Fruit fly (Drosophila melanogaster) whole organism, embryonic: ENCODE data around the gene N.

Experiments
- Asciz ChIP-seq: fragments of 200-800 bp; sonication (Bioruptor generic); optimal IDR thresholded peaks from 2 replicates; lab custom pipeline; 2017; ENCODE audit warnings: missing biosample characterization, mild to moderate bottlenecking, missing genetic modification characterization, missing genetic modification reagents
- BEAF-32 ChIP-seq: fragments of 200-800 bp; sonication (Bioruptor generic); optimal IDR thresholded peaks from 3 replicates; lab custom pipeline; 2017; ENCODE audit warnings: missing biosample characterization, missing genetic modification characterization, mild to moderate bottlenecking, moderate library complexity, missing genetic modification reagents
- Blimp-1 ChIP-seq: fragments of 200-800 bp; sonication (Bioruptor generic); optimal IDR thresholded peaks from 3 replicates; lab custom pipeline; 2018; ENCODE audit warnings: missing biosample characterization, missing genetic modification characterization, mild to moderate bottlenecking, moderate library complexity, missing genetic modification reagents
- CG10462 ChIP-seq: fragments of 200-800 bp; sonication (Bioruptor generic); optimal IDR thresholded peaks from 2 replicates; lab custom pipeline; 2016; ENCODE audit warnings: missing biosample characterization, missing genetic modification characterization
- CG11696 ChIP-seq: fragments of 200-800 bp; sonication (Bioruptor generic); IDR thresholded peaks from 2 replicates; pipeline ENCODE4 v1.3.6; 2022; ENCODE audit warnings: missing biosample characterization, missing genetic modification characterization
- CG1233 ChIP-seq: fragments of 200-800 bp; sonication (Bioruptor generic); optimal IDR thresholded peaks from 4 replicates; lab custom pipeline; 2018; ENCODE audit warnings: missing biosample characterization, mild to moderate bottlenecking, missing genetic modification characterization
- CG12391 ChIP-seq: fragments of 200-800 bp; sonication (Bioruptor generic); optimal IDR thresholded peaks from 3 replicates; lab custom pipeline; 2018; ENCODE audit warnings: missing biosample characterization, mild to moderate bottlenecking, missing genetic modification characterization, moderate library complexity
- CG13624 ChIP-seq: fragments of 200-800 bp; sonication (Bioruptor generic); optimal IDR thresholded peaks from 2 replicates; lab custom pipeline; 2016; ENCODE audit warnings: missing biosample characterization, missing genetic modification characterization
- CG13775 ChIP-seq: fragments of 200-800 bp; sonication (Bioruptor generic); optimal IDR thresholded peaks from 3 replicates; lab custom pipeline; 2017; ENCODE audit warnings: missing biosample characterization, mild to moderate bottlenecking, missing genetic modification characterization
- CG14014 ChIP-seq: fragments of 200-800 bp; sonication (Bioruptor generic); IDR thresholded peaks from 2 replicates; pipeline ENCODE4 v1.3.6; 2022; ENCODE audit warnings: missing biosample characterization, missing genetic modification characterization
- CG14667 ChIP-seq: fragments of 200-800 bp; sonication (Bioruptor generic); IDR thresholded peaks from 2 replicates; pipeline ENCODE4 v1.3.6; 2022; ENCODE audit warnings: missing biosample characterization, missing genetic modification characterization
- CG1529 ChIP-seq: fragments of 200-800 bp; sonication (Bioruptor generic); optimal IDR thresholded peaks from 3 replicates; lab custom pipeline; 2018; ENCODE audit warnings: missing biosample characterization, missing genetic modification characterization
- CG17359 ChIP-seq: fragments of 200-800 bp; sonication (Bioruptor generic); optimal IDR thresholded peaks from 3 replicates; lab custom pipeline; 2018; ENCODE audit warnings: missing biosample characterization, mild to moderate bottlenecking, missing genetic modification characterization, moderate library complexity
- CG17568 ChIP-seq: fragments of 200-800 bp; sonication (Bioruptor generic); optimal IDR thresholded peaks from 2 replicates; lab custom pipeline; 2018; ENCODE audit warnings: missing biosample characterization, mild to moderate bottlenecking, missing genetic modification characterization, moderate library complexity
- CG1832 ChIP-seq: fragments of 200-800 bp; sonication (Bioruptor generic); optimal IDR thresholded peaks from 2 replicates; lab custom pipeline; 2017; ENCODE audit warnings: missing biosample characterization, mild to moderate bottlenecking, missing genetic modification characterization, inconsistent platforms
- CG30403 ChIP-seq: fragments of 200-800 bp; sonication (Bioruptor generic); optimal IDR thresholded peaks from 3 replicates; lab custom pipeline; 2016; ENCODE audit warnings: missing biosample characterization, missing genetic modification characterization
- CG32772 ChIP-seq: fragments of 200-800 bp; sonication (Bioruptor generic); IDR thresholded peaks from 2 replicates; pipeline ENCODE4 v1.3.6; 2022; ENCODE audit warnings: missing biosample characterization, missing genetic modification characterization
- CG33557 ChIP-seq: fragments of 200-800 bp; sonication (Bioruptor generic); optimal IDR thresholded peaks from 2 replicates; lab custom pipeline; 2019; ENCODE audit warnings: missing biosample characterization, mild to moderate bottlenecking, missing genetic modification characterization, moderate library complexity
- CG3847 ChIP-seq: fragments of 200-800 bp; sonication (Bioruptor generic); IDR thresholded peaks from 2 replicates; pipeline ENCODE4 v1.3.6; 2022; ENCODE audit warnings: missing biosample characterization, missing genetic modification characterization
- CG4404 ChIP-seq: fragments of 200-800 bp; sonication (Bioruptor generic); IDR thresholded peaks from 2 replicates; pipeline ENCODE4 v1.3.6; 2022; ENCODE audit warnings: missing biosample characterization, missing genetic modification characterization
- CG6689 ChIP-seq: fragments of 200-800 bp; sonication (Bioruptor generic); IDR thresholded peaks from 2 replicates; pipeline ENCODE4 v1.3.6; 2022; ENCODE audit warnings: missing biosample characterization, missing genetic modification characterization
- CG7372 ChIP-seq: fragments of 200-800 bp; sonication (Bioruptor generic); IDR thresholded peaks from 2 replicates; pipeline ENCODE4 v1.3.6; 2022; ENCODE audit warnings: missing biosample characterization, missing genetic modification characterization
- CG7745 ChIP-seq: fragments of 200-800 bp; sonication (Bioruptor generic); optimal IDR thresholded peaks from 2 replicates; lab custom pipeline; 2018; ENCODE audit warnings: missing biosample characterization, mild to moderate bottlenecking, missing genetic modification characterization, moderate library complexity
- CG7987 ChIP-seq: fragments of 200-800 bp; sonication (Bioruptor generic); optimal IDR thresholded peaks from 2 replicates; lab custom pipeline; 2018; ENCODE audit warnings: missing biosample characterization, mild to moderate bottlenecking, missing genetic modification characterization, moderate library complexity
- CG8388 ChIP-seq: fragments of 200-800 bp; sonication (Bioruptor generic); optimal IDR thresholded peaks from 2 replicates; lab custom pipeline; 2019; ENCODE audit warnings: missing biosample characterization, mild to moderate bottlenecking, missing genetic modification characterization, moderate library complexity
- CG9215 ChIP-seq: fragments of 200-800 bp; sonication (Bioruptor generic); IDR thresholded peaks from 2 replicates; pipeline ENCODE4 v1.3.6; 2022; ENCODE audit warnings: missing biosample characterization, missing genetic modification characterization
- CG9437 ChIP-seq: fragments of 200-800 bp; sonication (Bioruptor generic); optimal IDR thresholded peaks from 2 replicates; lab custom pipeline; 2018; ENCODE audit warnings: missing biosample characterization, mild to moderate bottlenecking, missing genetic modification characterization
- CG9609 ChIP-seq: fragments of 200-800 bp; sonication (Bioruptor generic); optimal IDR thresholded peaks from 3 replicates; lab custom pipeline; 2016; ENCODE audit warnings: missing biosample characterization, missing genetic modification characterization
- Camta ChIP-seq: fragments of 200-800 bp; sonication (Bioruptor generic); optimal IDR thresholded peaks from 2 replicates; lab custom pipeline; 2016; ENCODE audit warnings: missing biosample characterization, missing genetic modification characterization
- Dek ChIP-seq: fragments of 200-800 bp; sonication (Bioruptor generic); optimal IDR thresholded peaks from 3 replicates; lab custom pipeline; 2019; ENCODE audit warnings: missing biosample characterization, mild to moderate bottlenecking, missing genetic modification characterization, moderate library complexity
- Dip3 ChIP-seq: fragments of 200-800 bp; sonication (Bioruptor generic); optimal IDR thresholded peaks from 3 replicates; lab custom pipeline; 2016; ENCODE audit warnings: missing biosample characterization, missing genetic modification characterization
- Doc2 ChIP-seq: fragments of 200-800 bp; sonication (Bioruptor generic); IDR thresholded peaks from 2 replicates; pipeline ENCODE4 v1.3.6; 2022; ENCODE audit warnings: missing biosample characterization, missing genetic modification characterization
- Ets65A ChIP-seq: fragments of 200-800 bp; sonication (Bioruptor generic); peaks from one replicate; lab custom pipeline; 2016; ENCODE audit warnings: missing biosample characterization, missing genetic modification characterization
- HLHmδ ChIP-seq: fragments of 200-800 bp; sonication (Bioruptor generic); optimal IDR thresholded peaks from 2 replicates; lab custom pipeline; 2018; ENCODE audit warnings: missing biosample characterization, mild to moderate bottlenecking, missing genetic modification characterization, moderate library complexity
- Jarid2 ChIP-seq: fragments of 200-800 bp; sonication (Bioruptor generic); optimal IDR thresholded peaks from 3 replicates; lab custom pipeline; 2017; ENCODE audit warnings: mild to moderate bottlenecking, missing biosample characterization, missing genetic modification reagents, missing genetic modification characterization
- Optix ChIP-seq: fragments of 200-800 bp; sonication (Bioruptor generic); IDR thresholded peaks from 3 replicates; pipeline ENCODE4 v1.3.6; 2022; ENCODE audit warnings: missing biosample characterization, missing genetic modification characterization
- Ravus ChIP-seq: fragments of 200-800 bp; sonication (Bioruptor generic); IDR thresholded peaks from 2 replicates; pipeline ENCODE4 v1.3.6; 2022; ENCODE audit warnings: missing biosample characterization, missing genetic modification characterization
- Sox100B ChIP-seq: fragments of 200-800 bp; sonication (Bioruptor generic); optimal IDR thresholded peaks from 3 replicates; lab custom pipeline; 2018; ENCODE audit warnings: missing biosample characterization, mild to moderate bottlenecking, missing genetic modification characterization
- bbx ChIP-seq: fragments of 200-800 bp; sonication (Bioruptor generic); IDR thresholded peaks from 2 replicates; pipeline ENCODE4 v1.3.6; 2022; ENCODE audit warnings: missing biosample characterization, missing genetic modification characterization; ENCODE audit not compliant: partially characterized antibody
- bowl ChIP-seq: fragments of 200-800 bp; sonication (Bioruptor generic); IDR thresholded peaks from 2 replicates; pipeline ENCODE4 v1.3.6; 2022; ENCODE audit warnings: missing biosample characterization, missing genetic modification characterization
- ci ChIP-seq: fragments of 200-800 bp; sonication (Bioruptor generic); IDR thresholded peaks from 3 replicates; pipeline ENCODE4 v1.3.6; 2022; ENCODE audit warnings: missing biosample characterization, missing genetic modification characterization
- dmrt99B ChIP-seq: fragments of 200-800 bp; sonication (Bioruptor generic); optimal IDR thresholded peaks from 2 replicates; lab custom pipeline; 2018; ENCODE audit warnings: missing biosample characterization, mild to moderate bottlenecking, missing genetic modification characterization, moderate library complexity
- esg ChIP-seq: fragments of 200-800 bp; sonication (Bioruptor generic); conservative IDR thresholded peaks from 2 replicates; pipeline ENCODE4 v1.3.6; 2022; ENCODE audit warnings: missing biosample characterization, missing genetic modification characterization
- fd3F ChIP-seq: fragments of 200-800 bp; sonication (Bioruptor generic); optimal IDR thresholded peaks from 2 replicates; lab custom pipeline; 2018; ENCODE audit warnings: missing biosample characterization, mild to moderate bottlenecking, missing genetic modification characterization, moderate library complexity
- kay ChIP-seq: fragments of 200-800 bp; sonication (Bioruptor generic); optimal IDR thresholded peaks from 2 replicates; lab custom pipeline; 2016; ENCODE audit warnings: missing biosample characterization, missing genetic modification characterization
- lola ChIP-seq, 3 experiments: fragments of >200 bp in 2 of 3; fragments of 200-800 bp in 1 of 3; sonication (Bioruptor generic) in 1 of 3; optimal IDR thresholded peaks; 2 replicates each; lab custom pipeline; 2017 to 2019; ENCODE audit warnings: missing biosample characterization in 3 of 3, missing genetic modification characterization in 3 of 3, mild to moderate bottlenecking in 1 of 3, moderate library complexity in 1 of 3
- onecut ChIP-seq: fragments of 200-800 bp; sonication (Bioruptor generic); IDR thresholded peaks from 2 replicates; pipeline ENCODE4 v1.3.6; 2022; ENCODE audit warnings: missing biosample characterization, missing genetic modification characterization
- ranshi ChIP-seq: fragments of 200-800 bp; sonication (Bioruptor generic); IDR thresholded peaks from 2 replicates; pipeline ENCODE4 v1.3.6; 2022; ENCODE audit warnings: missing biosample characterization, missing genetic modification characterization
- sens ChIP-seq: fragments of 200-800 bp; sonication (Bioruptor generic); peaks from one replicate; lab custom pipeline; 2016; ENCODE audit warnings: missing biosample characterization, missing genetic modification characterization
- so ChIP-seq: fragments of 200-800 bp; sonication (Bioruptor generic); IDR thresholded peaks from 3 replicates; pipeline ENCODE4 v1.3.6; 2022; ENCODE audit warnings: missing biosample characterization, missing genetic modification characterization
- tna ChIP-seq: fragments of 200-800 bp; sonication (Bioruptor generic); IDR thresholded peaks from 2 replicates; pipeline ENCODE4 v1.3.6; 2022; ENCODE audit warnings: missing biosample characterization, missing genetic modification characterization; ENCODE audit not compliant: partially characterized antibody
- tup ChIP-seq: fragments of 200-800 bp; sonication (Bioruptor generic); optimal IDR thresholded peaks from 2 replicates; lab custom pipeline; 2016; ENCODE audit warnings: missing biosample characterization, mild to moderate bottlenecking, missing genetic modification characterization, moderate library complexity

The N gene

DNA sequence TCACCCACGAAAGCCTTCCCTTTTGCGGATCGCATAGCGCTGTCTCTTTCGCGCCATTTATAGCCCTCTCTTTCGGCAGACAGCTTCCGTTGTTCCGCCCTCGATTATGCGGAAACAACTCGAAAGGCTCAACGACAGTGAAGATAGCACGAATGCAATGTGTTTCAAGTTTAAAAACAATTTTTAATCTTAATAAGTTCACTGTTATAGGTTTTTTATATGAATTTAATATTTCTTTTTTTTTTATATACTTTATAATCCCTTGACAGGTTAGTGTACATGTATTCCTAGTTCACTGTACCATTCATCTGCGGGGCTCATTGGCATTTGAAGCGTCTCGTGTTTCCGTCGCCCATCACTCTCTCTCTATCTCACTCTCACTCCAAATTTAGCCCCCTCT is 38.3 kb upstream of the N start:
- TF ChIP-seq Asciz (GFP tag; lab: Kevin White, UChicago): peak; percentile 27
- TF ChIP-seq CG14667 (GFP tag; lab: Robert Waterston, UW): no peak
- TF ChIP-seq dmrt99B (tag; lab: Kevin White, UChicago): peak; percentile 68
- TF ChIP-seq CG30403 (GFP tag; lab: Kevin White, UChicago): no peak
- TF ChIP-seq CG6689: no peak
- no peak for TF ChIP-seq Ravus (GFP tag; lab: Robert Waterston, UW)
- TF ChIP-seq so (GFP tag; lab: Robert Waterston, UW): no peak
- TF ChIP-seq CG7745 (tag; lab: Kevin White, UChicago): no peak
- peak; percentile 52 for TF ChIP-seq Blimp-1 (GFP tag; lab: Kevin White, UChicago)
- TF ChIP-seq Doc2 (GFP tag; lab: Robert Waterston, UW): no peak
- TF ChIP-seq fd3F (GFP tag; lab: Kevin White, UChicago): no peak
- no peak for TF ChIP-seq Camta (GFP tag; lab: Kevin White, UChicago)
- peak; percentile 60; the same call in 1 of the 2 replicates for TF ChIP-seq ranshi
- TF ChIP-seq lola (GFP tag; optimal IDR thresholded peaks at IDR 0.05; lab: Kevin White, UChicago): no peak
- TF ChIP-seq CG4404 (GFP tag; lab: Robert Waterston, UW): no peak
- no peak for TF ChIP-seq CG12391 (tag; lab: Kevin White, UChicago)
- no peak for TF ChIP-seq CG1233 (GFP tag; lab: Kevin White, UChicago)
- peak; percentile 80 for TF ChIP-seq sens
- no peak for TF ChIP-seq CG9609
- no peak for TF ChIP-seq Dip3
- no peak for TF ChIP-seq CG7987 (GFP tag; lab: Kevin White, UChicago)
- peak; percentile 43; the same call in 1 of the 2 replicates for TF ChIP-seq esg (GFP tag; lab: Robert Waterston, UW)
- no peak for TF ChIP-seq Jarid2 (GFP tag; lab: Kevin White, UChicago)
- TF ChIP-seq HLHmδ (GFP tag; lab: Kevin White, UChicago): no peak
- TF ChIP-seq CG17568 (GFP tag; lab: Kevin White, UChicago): no peak
- no peak for TF ChIP-seq CG1529 (GFP tag; lab: Kevin White, UChicago)
- no peak for TF ChIP-seq CG3847 (GFP tag; lab: Robert Waterston, UW)
- peak; percentile 41 for TF ChIP-seq CG8388 (GFP tag; lab: Kevin White, UChicago)
- no peak for TF ChIP-seq CG10462
- TF ChIP-seq CG33557 (GFP tag; lab: Kevin White, UChicago): no peak
- no peak for TF ChIP-seq CG9215 (GFP tag; lab: Robert Waterston, UW)
- no peak for TF ChIP-seq CG13775 (GFP tag; lab: Kevin White, UChicago)
- no peak for TF ChIP-seq bbx (GFP tag; lab: Robert Waterston, UW)
- TF ChIP-seq Optix (GFP tag; lab: Robert Waterston, UW): no peak
- no peak for TF ChIP-seq tna
- peak; percentile 42 for TF ChIP-seq CG1832
- TF ChIP-seq CG7372: no peak
- no peak for TF ChIP-seq CG32772 (GFP tag; lab: Robert Waterston, UW)
- TF ChIP-seq CG9437: no peak
- no peak for TF ChIP-seq onecut (GFP tag; lab: Robert Waterston, UW)
- no peak for TF ChIP-seq CG14014
- TF ChIP-seq Dek (tag; lab: Kevin White, UChicago): no peak
- no peak for TF ChIP-seq BEAF-32 (GFP tag; lab: Kevin White, UChicago)
- no peak for TF ChIP-seq CG13624 (GFP tag; lab: Kevin White, UChicago)
- TF ChIP-seq ci: no peak
- peak; percentile 67 for TF ChIP-seq CG17359 (tag; lab: Kevin White, UChicago)
- peak; percentile 23 for TF ChIP-seq Sox100B
- TF ChIP-seq bowl: no peak
- TF ChIP-seq tup (GFP tag; lab: Kevin White, UChicago): no peak
- TF ChIP-seq CG11696 (GFP tag; lab: Robert Waterston, UW): no peak
- TF ChIP-seq Ets65A (GFP tag; lab: Kevin White, UChicago): peak; percentile 58
- no peak for TF ChIP-seq kay (GFP tag; lab: Kevin White, UChicago)
